Fruit fly (Drosophila melanogaster) whole organism, prepupa: ENCODE data around the gene tutl.

Experiments
- Blimp-1 ChIP-seq: fragments of 200-800 bp; sonication (Bioruptor generic); optimal IDR thresholded peaks from 3 replicates; lab custom pipeline; 2017; ENCODE audit warnings: missing biosample characterization, missing genetic modification characterization, mild to moderate bottlenecking, moderate library complexity, missing genetic modification reagents
- CG10631 ChIP-seq: fragments of 200-800 bp; sonication (Bioruptor generic); optimal IDR thresholded peaks from 2 replicates; lab custom pipeline; 2016; ENCODE audit warnings: missing biosample characterization, missing genetic modification characterization
- CG11294 ChIP-seq: fragments of 200-800 bp; sonication (Bioruptor generic); IDR thresholded peaks from 2 replicates; pipeline ENCODE4 v1.3.6; 2022; ENCODE audit warnings: missing biosample characterization, missing genetic modification characterization
- CG3919 ChIP-seq: fragments of 200-800 bp; sonication (Bioruptor generic); optimal IDR thresholded peaks from 3 replicates; lab custom pipeline; 2016; ENCODE audit warnings: missing biosample characterization, missing genetic modification characterization
- CG6163 ChIP-seq: fragments of 200-800 bp; sonication (Bioruptor generic); IDR thresholded peaks from 3 replicates; pipeline ENCODE4 v1.3.6; 2022; ENCODE audit warnings: missing biosample characterization, missing genetic modification characterization
- Eip93F ChIP-seq: fragments of 200-800 bp; sonication (Bioruptor generic); optimal IDR thresholded peaks from 2 replicates; lab custom pipeline; 2016; ENCODE audit warnings: missing biosample characterization, mild to moderate bottlenecking, missing genetic modification characterization
- eg ChIP-seq: fragments of 200-800 bp; sonication (Bioruptor generic); IDR thresholded peaks from 3 replicates; pipeline ENCODE4 v1.3.6; 2022; ENCODE audit warnings: missing biosample characterization, missing genetic modification characterization
- fd85E ChIP-seq: fragments of 200-800 bp; sonication (Bioruptor generic); optimal IDR thresholded peaks from 3 replicates; lab custom pipeline; 2016; ENCODE audit warnings: missing biosample characterization, missing genetic modification characterization
- lz ChIP-seq: fragments of 200-800 bp; sonication (Bioruptor generic); optimal IDR thresholded peaks from 3 replicates; lab custom pipeline; 2016; ENCODE audit warnings: missing biosample characterization, missing genetic modification characterization
- pdm3 ChIP-seq: fragments of 200-800 bp; sonication (Bioruptor generic); optimal IDR thresholded peaks from 3 replicates; lab custom pipeline; 2016; ENCODE audit warnings: missing biosample characterization, missing genetic modification characterization
- salr ChIP-seq, 2 experiments: fragments of 200-800 bp; sonication (Bioruptor generic); optimal IDR thresholded peaks; 3 replicates each; lab custom pipeline; 2016 to 2018; ENCODE audit warnings: missing biosample characterization in 2 of 2, missing genetic modification characterization in 2 of 2, mild to moderate bottlenecking in 1 of 2
- svp ChIP-seq: fragments of 200-800 bp; sonication (Bioruptor generic); peaks from one replicate; lab custom pipeline; 2016; ENCODE audit warnings: missing biosample characterization, missing genetic modification characterization

DNA sequence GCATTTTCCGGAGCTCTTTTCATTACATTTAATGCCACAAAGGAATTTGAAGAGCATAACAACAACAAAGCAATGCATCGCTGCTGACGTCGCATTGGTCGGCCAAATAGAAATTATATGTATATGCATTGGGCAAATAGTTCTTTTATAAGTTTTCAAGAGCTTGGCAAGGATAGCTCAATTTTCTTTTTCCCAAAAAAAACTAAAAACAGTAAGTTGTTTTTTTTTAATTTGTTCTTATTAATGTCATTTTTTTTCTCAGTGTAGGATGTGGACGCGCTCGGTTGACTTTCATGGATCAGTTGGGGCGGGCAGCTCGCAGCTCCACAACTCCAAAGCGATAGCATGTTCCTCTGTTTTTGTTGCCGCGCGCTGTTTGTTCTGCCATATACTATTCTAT lies 76.2 kb downstream of the tutl start:
- TF ChIP-seq CG11294 (GFP tag; lab: Robert Waterston, UW), result no peak
- no peak for TF ChIP-seq Eip93F (GFP tag; lab: Kevin White, UChicago)
- TF ChIP-seq CG10631 (GFP tag; lab: Kevin White, UChicago), result no peak
- no peak for TF ChIP-seq salr (GFP tag; optimal IDR thresholded peaks at IDR 0.05; lab: Kevin White, UChicago)
- no peak for TF ChIP-seq fd85E
- peak; percentile 13 for TF ChIP-seq pdm3 (GFP tag; lab: Kevin White, UChicago)
- peak; percentile 74 for TF ChIP-seq eg (GFP tag; lab: Robert Waterston, UW)
- TF ChIP-seq Blimp-1 (GFP tag; lab: Kevin White, UChicago), result no peak
- peak; percentile 65; the same call in 2 of the 3 replicates for TF ChIP-seq CG6163 (GFP tag; lab: Robert Waterston, UW)
- peak; percentile 18 for TF ChIP-seq CG3919 (GFP tag; lab: Kevin White, UChicago)
- TF ChIP-seq svp, result no peak
- no peak for TF ChIP-seq lz (GFP tag; lab: Kevin White, UChicago)
